Worm (Caenorhabditis elegans) whole organism, early embryonic: ENCODE data around the gene Y39B6A.29.

ENCODE experiments used
- F13C5.2 ChIP-seq: sonication (generic microtip); optimal IDR thresholded peaks from 2 replicates; lab custom pipeline; 2017; ENCODE audit warnings: mild to moderate bottlenecking, missing genetic modification characterization, inconsistent platforms, missing compliant biosample characterization
- ama-1 ChIP-seq: fragments of 150-350 bp; optimal IDR thresholded peaks from 2 replicates; lab custom pipeline; 2014
- ceh-13 ChIP-seq: fragments of 200-800 bp; sonication (Bioruptor generic); optimal IDR thresholded peaks from 2 replicates; lab custom pipeline; 2018; ENCODE audit warnings: mild to moderate bottlenecking, missing genetic modification characterization, missing compliant biosample characterization
- ceh-36 ChIP-seq: sonication (generic microtip); optimal IDR thresholded peaks from 2 replicates; lab custom pipeline; 2016; ENCODE audit warnings: missing genetic modification characterization, inconsistent platforms, missing compliant biosample characterization
- flt-1 ChIP-seq: fragments of 200-800 bp; sonication (Bioruptor generic); IDR thresholded peaks from 2 replicates; pipeline ENCODE4 v1.3.6; 2022; ENCODE audit warnings: missing genetic modification characterization, missing compliant biosample characterization
- hmg-4 ChIP-seq: fragments of 200-800 bp; sonication (Bioruptor generic); optimal IDR thresholded peaks from 2 replicates; lab custom pipeline; 2018; ENCODE audit warnings: mild to moderate bottlenecking, missing genetic modification characterization, missing compliant biosample characterization
- hnd-1 ChIP-seq: sonication (generic microtip); optimal IDR thresholded peaks from 2 replicates; lab custom pipeline; 2016; ENCODE audit warnings: missing genetic modification characterization, missing compliant biosample characterization
- pes-1 ChIP-seq: fragments of 200-800 bp; sonication (Bioruptor generic); IDR thresholded peaks from 2 replicates; pipeline ENCODE4 v1.3.6; 2022; ENCODE audit warnings: missing genetic modification reagents, missing genetic modification characterization, missing compliant biosample characterization
- scrt-1 ChIP-seq: fragments of 200-800 bp; sonication (Bioruptor generic); IDR thresholded peaks from 2 replicates; pipeline ENCODE4 v1.3.6; 2022; ENCODE audit warnings: missing genetic modification characterization, missing compliant biosample characterization
- sea-1 ChIP-seq: fragments of 200-800 bp; sonication (Bioruptor generic); conservative IDR thresholded peaks from 2 replicates; pipeline ENCODE4 v1.3.6; 2022; ENCODE audit warnings: missing genetic modification characterization, missing compliant biosample characterization
- tbx-11 ChIP-seq: fragments of 200-800 bp; sonication (Bioruptor generic); IDR thresholded peaks from 2 replicates; pipeline ENCODE4 v1.3.6; 2022; ENCODE audit warnings: missing genetic modification characterization, missing compliant biosample characterization
- tbx-37 ChIP-seq: fragments of 200-800 bp; sonication (Bioruptor generic); conservative IDR thresholded peaks from 2 replicates; pipeline ENCODE4 v1.3.6; 2022; ENCODE audit warnings: missing genetic modification reagents, missing genetic modification characterization, missing compliant biosample characterization
- tra-4 ChIP-seq: sonication (generic microtip); optimal IDR thresholded peaks from 2 replicates; lab custom pipeline; 2017; ENCODE audit warnings: missing genetic modification characterization, missing compliant biosample characterization

DNA sequence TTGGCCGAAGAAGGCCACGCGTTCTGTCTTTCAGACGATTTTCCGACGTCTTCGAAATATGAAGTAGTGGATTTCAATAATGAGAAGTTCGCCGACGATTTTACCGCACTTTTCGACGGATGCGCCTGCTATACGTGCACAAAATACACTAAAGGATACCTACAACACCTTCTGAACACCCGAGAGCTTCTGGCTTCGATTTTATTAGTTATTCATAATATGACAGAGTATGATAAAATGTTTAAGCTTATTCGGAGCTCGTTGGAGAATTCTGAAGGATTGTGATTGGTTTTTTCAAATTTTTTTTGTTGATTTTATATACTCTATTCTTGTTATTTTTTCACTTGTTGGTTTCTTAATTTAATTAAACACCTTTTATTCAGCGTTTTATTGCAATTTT is 24.0 kb downstream of the Y39B6A.29 start:
- TF ChIP-seq hnd-1 (tag; lab: Kevin White, UChicago) (no peak), pes-1 (GFP tag; lab: Robert Waterston, UW) (no peak), tbx-11 (no peak), tra-4 (tag; lab: Kevin White, UChicago) (no peak), ama-1 (lab: Kevin White, UChicago) (no peak), F13C5.2 (tag; lab: Kevin White, UChicago) (no peak), flt-1 (GFP tag; lab: Robert Waterston, UW) (no peak), ceh-13 (GFP tag; lab: Kevin White, UChicago) (no peak), sea-1 (no peak), ceh-36 (tag; lab: Kevin White, UChicago) (no peak), hmg-4 (GFP tag; lab: Kevin White, UChicago) (no peak), scrt-1 (GFP tag; lab: Robert Waterston, UW) (no peak), tbx-37 (no peak)
